Fruit fly (Drosophila melanogaster) whole organism, embryonic: ENCODE results near the gene Mcad.

ENCODE experiments used
- BEAF-32 ChIP-seq: fragments of 200-800 bp; sonication (Bioruptor generic); optimal IDR thresholded peaks from 3 replicates; lab custom pipeline; 2017; ENCODE audit warnings: missing biosample characterization, missing genetic modification characterization, mild to moderate bottlenecking, moderate library complexity, missing genetic modification reagents
- CG10267 ChIP-seq: fragments of 200-800 bp; sonication (Bioruptor generic); optimal IDR thresholded peaks from 2 replicates; lab custom pipeline; 2018; ENCODE audit warnings: missing biosample characterization, mild to moderate bottlenecking, missing genetic modification characterization, moderate library complexity
- CG1603 ChIP-seq: fragments of 200-800 bp; sonication (Bioruptor generic); optimal IDR thresholded peaks from 2 replicates; lab custom pipeline; 2019; ENCODE audit warnings: missing biosample characterization, mild to moderate bottlenecking, missing genetic modification characterization, moderate library complexity
- CG17385 ChIP-seq: fragments of 200-800 bp; sonication (Bioruptor generic); optimal IDR thresholded peaks from 3 replicates; lab custom pipeline; 2018; ENCODE audit warnings: missing biosample characterization, mild to moderate bottlenecking, missing genetic modification characterization
- CG2889 ChIP-seq: fragments of 200-800 bp; sonication (Bioruptor generic); IDR thresholded peaks from 3 replicates; pipeline ENCODE4 v1.3.6; 2022; ENCODE audit warnings: missing biosample characterization, missing genetic modification characterization
- CG31365 ChIP-seq: fragments of 200-800 bp; sonication (Bioruptor generic); optimal IDR thresholded peaks from 2 replicates; lab custom pipeline; 2018; ENCODE audit warnings: missing biosample characterization, mild to moderate bottlenecking, missing genetic modification characterization
- CG32772 ChIP-seq: fragments of 200-800 bp; sonication (Bioruptor generic); IDR thresholded peaks from 2 replicates; pipeline ENCODE4 v1.3.6; 2022; ENCODE audit warnings: missing biosample characterization, missing genetic modification characterization
- CG33213 ChIP-seq: fragments of 200-800 bp; sonication (Bioruptor generic); optimal IDR thresholded peaks from 3 replicates; lab custom pipeline; 2016; ENCODE audit warnings: missing biosample characterization, missing genetic modification characterization
- CG34376 ChIP-seq: fragments of 200-800 bp; sonication (Bioruptor generic); optimal IDR thresholded peaks from 2 replicates; lab custom pipeline; 2018; ENCODE audit warnings: missing biosample characterization, mild to moderate bottlenecking, missing genetic modification characterization
- CG4404 ChIP-seq: fragments of 200-800 bp; sonication (Bioruptor generic); IDR thresholded peaks from 2 replicates; pipeline ENCODE4 v1.3.6; 2022; ENCODE audit warnings: missing biosample characterization, missing genetic modification characterization
- CG4854 ChIP-seq: fragments of 200-800 bp; sonication (Bioruptor generic); optimal IDR thresholded peaks from 2 replicates; lab custom pipeline; 2016; ENCODE audit warnings: missing biosample characterization, missing genetic modification characterization, inconsistent platforms
- CG5245 ChIP-seq: fragments of 200-800 bp; sonication (Bioruptor generic); optimal IDR thresholded peaks from 3 replicates; lab custom pipeline; 2016; ENCODE audit warnings: missing biosample characterization, missing genetic modification characterization
- CG5953 ChIP-seq: fragments of 200-800 bp; sonication (Bioruptor generic); IDR thresholded peaks from 2 replicates; pipeline ENCODE4 v1.3.6; 2022; ENCODE audit warnings: missing biosample characterization, missing genetic modification characterization
- CG9876 ChIP-seq: fragments of 200-800 bp; sonication (Bioruptor generic); optimal IDR thresholded peaks from 2 replicates; lab custom pipeline; 2016; ENCODE audit warnings: missing biosample characterization, missing genetic modification characterization
- D19B ChIP-seq: fragments of 200-800 bp; sonication (Bioruptor generic); optimal IDR thresholded peaks from 2 replicates; lab custom pipeline; 2017; ENCODE audit warnings: missing biosample characterization, mild to moderate bottlenecking, missing genetic modification characterization
- Dp ChIP-seq: fragments of 200-800 bp; sonication (Bioruptor generic); optimal IDR thresholded peaks from 2 replicates; lab custom pipeline; 2018; ENCODE audit warnings: missing biosample characterization, mild to moderate bottlenecking, missing genetic modification characterization, moderate library complexity
- Fer2 ChIP-seq: fragments of 200-800 bp; sonication (Bioruptor generic); optimal IDR thresholded peaks from 2 replicates; lab custom pipeline; 2018; ENCODE audit warnings: missing biosample characterization, mild to moderate bottlenecking, missing genetic modification characterization, moderate library complexity
- Gug ChIP-seq: fragments of 200-800 bp; sonication (Bioruptor generic); IDR thresholded peaks from 4 replicates; pipeline ENCODE4 v1.3.6; 2022; ENCODE audit warnings: missing biosample characterization, missing genetic modification characterization
- H15 ChIP-seq: fragments of 200-800 bp; sonication (Bioruptor generic); IDR thresholded peaks from 3 replicates; pipeline ENCODE4 v1.3.6; 2022; ENCODE audit warnings: missing biosample characterization, missing genetic modification characterization
- Hsf ChIP-seq: fragments of 200-800 bp; sonication (Bioruptor generic); optimal IDR thresholded peaks from 3 replicates; lab custom pipeline; 2016; ENCODE audit warnings: missing biosample characterization, missing genetic modification characterization
- Max ChIP-seq: fragments of 200-800 bp; sonication (Bioruptor generic); optimal IDR thresholded peaks from 2 replicates; lab custom pipeline; 2016; ENCODE audit warnings: missing biosample characterization, mild to moderate bottlenecking, missing genetic modification characterization
- Mes4 ChIP-seq: fragments of 200-800 bp; sonication (Bioruptor generic); optimal IDR thresholded peaks from 2 replicates; lab custom pipeline; 2016; ENCODE audit warnings: missing biosample characterization, missing genetic modification characterization
- PHDP ChIP-seq: fragments of 200-800 bp; sonication (Bioruptor generic); optimal IDR thresholded peaks from 3 replicates; lab custom pipeline; 2018; ENCODE audit warnings: missing biosample characterization, mild to moderate bottlenecking, missing genetic modification characterization, moderate library complexity
- Six4 ChIP-seq: fragments of 200-800 bp; sonication (Bioruptor generic); optimal IDR thresholded peaks from 2 replicates; lab custom pipeline; 2016; ENCODE audit warnings: missing biosample characterization, missing genetic modification characterization
- Sry-δ ChIP-seq: fragments of 200-800 bp; sonication (Bioruptor generic); optimal IDR thresholded peaks from 2 replicates; lab custom pipeline; 2016; ENCODE audit warnings: missing biosample characterization, missing genetic modification characterization
- Usf ChIP-seq: fragments of 200-800 bp; sonication (Bioruptor generic); optimal IDR thresholded peaks from 2 replicates; lab custom pipeline; 2017; ENCODE audit warnings: missing genotype, missing biosample characterization, missing genetic modification characterization
- aop ChIP-seq: fragments of 200-800 bp; sonication (Bioruptor generic); IDR thresholded peaks from 2 replicates; pipeline ENCODE4 v1.3.6; 2022; ENCODE audit warnings: missing biosample characterization, missing genetic modification characterization
- bbx ChIP-seq: fragments of 200-800 bp; sonication (Bioruptor generic); IDR thresholded peaks from 2 replicates; pipeline ENCODE4 v1.3.6; 2022; ENCODE audit warnings: missing biosample characterization, missing genetic modification characterization; ENCODE audit not compliant: partially characterized antibody
- cad ChIP-seq: fragments of >200 bp; optimal IDR thresholded peaks from 2 replicates; lab custom pipeline; 2017; ENCODE audit warnings: missing biosample characterization, missing genetic modification characterization
- dan ChIP-seq: fragments of 200-800 bp; sonication (Bioruptor generic); IDR thresholded peaks from 2 replicates; pipeline ENCODE4 v1.3.6; 2022; ENCODE audit warnings: missing biosample characterization, missing genetic modification characterization
- dysf ChIP-seq: fragments of 200-800 bp; sonication (Bioruptor generic); IDR thresholded peaks from 3 replicates; pipeline ENCODE4 v1.3.6; 2022; ENCODE audit warnings: missing biosample characterization, missing genetic modification characterization
- fd96Cb ChIP-seq: fragments of 200-800 bp; sonication (Bioruptor generic); optimal IDR thresholded peaks from 2 replicates; lab custom pipeline; 2018; ENCODE audit warnings: missing biosample characterization, mild to moderate bottlenecking, missing genetic modification characterization, moderate library complexity
- ftz-f1 ChIP-seq: fragments of 200-800 bp; sonication (Bioruptor generic); optimal IDR thresholded peaks from 2 replicates; lab custom pipeline; 2016; ENCODE audit warnings: missing biosample characterization, missing genetic modification characterization
- ham ChIP-seq: fragments of 200-800 bp; sonication (Bioruptor generic); IDR thresholded peaks from 2 replicates; pipeline ENCODE4 v1.3.6; 2022; ENCODE audit warnings: missing biosample characterization, missing genetic modification characterization
- jing ChIP-seq: fragments of 200-800 bp; sonication (Bioruptor generic); optimal IDR thresholded peaks from 2 replicates; lab custom pipeline; 2018; ENCODE audit warnings: missing biosample characterization, mild to moderate bottlenecking, missing genetic modification characterization
- kni ChIP-seq: fragments of 200-800 bp; sonication (Bioruptor generic); optimal IDR thresholded peaks from 3 replicates; lab custom pipeline; 2017; ENCODE audit warnings: mild to moderate bottlenecking, missing biosample characterization, missing genetic modification reagents, missing genetic modification characterization
- knrl ChIP-seq: fragments of 200-800 bp; sonication (Bioruptor generic); IDR thresholded peaks from 3 replicates; pipeline ENCODE4 v1.3.6; 2022; ENCODE audit warnings: missing biosample characterization, missing genetic modification characterization; ENCODE audit not compliant: partially characterized antibody
- lola ChIP-seq, 3 experiments: fragments of >200 bp in 2 of 3; fragments of 200-800 bp in 1 of 3; sonication (Bioruptor generic) in 1 of 3; optimal IDR thresholded peaks; 2 replicates each; lab custom pipeline; 2017 to 2019; ENCODE audit warnings: missing biosample characterization in 3 of 3, missing genetic modification characterization in 3 of 3, mild to moderate bottlenecking in 1 of 3, moderate library complexity in 1 of 3
- nerfin-1 ChIP-seq: fragments of 200-800 bp; sonication (Bioruptor generic); optimal IDR thresholded peaks from 3 replicates; lab custom pipeline; 2019; ENCODE audit warnings: missing biosample characterization, mild to moderate bottlenecking, missing genetic modification characterization, moderate library complexity
- onecut ChIP-seq: fragments of 200-800 bp; sonication (Bioruptor generic); IDR thresholded peaks from 2 replicates; pipeline ENCODE4 v1.3.6; 2022; ENCODE audit warnings: missing biosample characterization, missing genetic modification characterization
- org-1 ChIP-seq: fragments of 200-800 bp; sonication (Bioruptor generic); optimal IDR thresholded peaks from 2 replicates; lab custom pipeline; 2017; ENCODE audit warnings: missing biosample characterization, missing genetic modification characterization
- pan ChIP-seq, 4 experiments: fragments of >200 bp in 3 of 4; fragments of 200-800 bp in 1 of 4; sonication (Bioruptor generic) in 1 of 4; optimal IDR thresholded peaks in 3 of 4; IDR thresholded peaks in 1 of 4; 2 replicates each; pipeline versions ENCODE4 v1.3.6 to Lab custom; 2017 to 2022; ENCODE audit warnings: missing biosample characterization in 2 of 4, missing genetic modification characterization in 2 of 4, mixed read lengths in 1 of 4
- pnt ChIP-seq: fragments of 200-800 bp; sonication (Bioruptor generic); optimal IDR thresholded peaks from 3 replicates; lab custom pipeline; 2016; ENCODE audit warnings: missing biosample characterization, missing genetic modification characterization
- row ChIP-seq: fragments of 200-800 bp; sonication (Bioruptor generic); IDR thresholded peaks from 3 replicates; pipeline ENCODE4 v1.3.6; 2022; ENCODE audit warnings: missing biosample characterization, missing genetic modification characterization
- ssp ChIP-seq: fragments of 200-800 bp; sonication (Bioruptor generic); IDR thresholded peaks from 2 replicates; pipeline ENCODE4 v1.3.6; 2022; ENCODE audit warnings: missing biosample characterization, missing genetic modification characterization
- ttk ChIP-seq: fragments of 200-800 bp; sonication (Bioruptor generic); IDR thresholded peaks from 2 replicates; pipeline ENCODE4 v2.1.2; 2022; ENCODE audit warnings: missing biosample characterization, missing genetic modification characterization

Gene Mcad

DNA sequence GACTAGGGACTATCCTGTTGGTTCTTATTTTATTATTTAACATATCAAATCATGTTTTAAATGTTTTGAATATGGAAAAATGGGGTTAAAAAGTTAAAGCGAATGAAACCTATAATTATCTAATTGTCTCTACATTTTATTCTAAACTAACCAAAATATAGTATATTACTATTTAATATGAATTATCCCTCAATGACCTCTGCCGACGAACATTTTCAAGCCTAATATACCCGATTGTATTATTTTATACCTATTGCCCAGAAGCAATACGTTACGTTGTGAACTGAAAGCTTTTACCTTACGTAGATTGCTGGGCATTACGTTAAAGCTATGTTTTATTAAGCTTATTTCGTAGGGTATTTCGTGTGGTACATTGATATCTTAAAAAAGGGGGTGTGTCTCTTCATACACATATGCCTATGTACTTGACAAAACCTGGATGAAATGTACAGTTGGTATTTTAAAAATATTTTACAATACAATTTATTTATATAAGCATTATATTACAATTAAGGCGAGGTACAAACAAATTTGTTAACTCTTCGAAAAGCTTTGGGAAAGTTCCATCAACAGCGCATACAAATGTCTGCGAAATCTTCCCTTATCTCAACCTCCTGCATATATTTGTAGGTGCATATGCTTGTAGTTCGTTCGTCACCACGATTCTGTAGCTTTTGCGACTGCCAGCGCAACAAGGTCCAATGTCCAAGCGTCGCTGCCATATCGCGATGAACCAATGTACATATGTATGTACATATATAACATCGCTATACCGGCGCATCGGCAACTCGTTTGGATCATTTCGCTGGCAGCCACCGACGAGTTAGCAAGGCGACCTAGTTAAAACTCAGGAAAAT, at the start of gene Mcad (continued):
- TF ChIP-seq CG5245: peak; percentile 83
- TF ChIP-seq Fer2 (tag; lab: Kevin White, UChicago): peak; percentile 81
- TF ChIP-seq aop (GFP tag; lab: Robert Waterston, UW): no peak
- no peak for TF ChIP-seq Dp
- peak; percentile 61 for TF ChIP-seq jing (GFP tag; lab: Kevin White, UChicago)
- TF ChIP-seq pan (optimal IDR thresholded peaks at IDR 0.05; lab: Kevin White, UChicago): no peak
- TF ChIP-seq pan (GFP tag; optimal IDR thresholded peaks at IDR 0.05 in 1 of 2, IDR thresholded peaks at IDR 0.05 in 1 of 2): peak in 1 of 2 experiments; percentile 81
- no peak for TF ChIP-seq knrl (GFP tag; lab: Robert Waterston, UW)
- TF ChIP-seq ftz-f1 (GFP tag; lab: Kevin White, UChicago): no peak
- peak; percentile 98 for TF ChIP-seq row (GFP tag; lab: Robert Waterston, UW)
- peak; percentile 90 for TF ChIP-seq Gug (GFP tag; lab: Robert Waterston, UW)
- peak; percentile 45 for TF ChIP-seq CG1603 (tag; lab: Kevin White, UChicago)
- peak; percentile 78 for TF ChIP-seq H15 (GFP tag; lab: Robert Waterston, UW)
- peak; percentile 84 for TF ChIP-seq PHDP (tag; lab: Kevin White, UChicago)
- peak; percentile 36 for TF ChIP-seq CG4404
- no peak for TF ChIP-seq CG9876
- peak; percentile 75 for TF ChIP-seq CG32772 (GFP tag; lab: Robert Waterston, UW)
- TF ChIP-seq onecut: peak; percentile 84
- TF ChIP-seq bbx: no peak
- TF ChIP-seq Mes4: no peak
- no peak for TF ChIP-seq kni
- peak; percentile 94 for TF ChIP-seq nerfin-1 (tag; lab: Kevin White, UChicago)
- peak; percentile 86 for TF ChIP-seq Six4 (GFP tag; lab: Kevin White, UChicago)
- peak; percentile 74 for TF ChIP-seq ttk (GFP tag; lab: Robert Waterston, UW)
- TF ChIP-seq lola (GFP tag; optimal IDR thresholded peaks at IDR 0.05; lab: Kevin White, UChicago): peak in 1 of 3 experiments; percentile 57
- TF ChIP-seq CG4854 (GFP tag; lab: Kevin White, UChicago): peak; percentile 79
- peak; percentile 96 for TF ChIP-seq dysf (GFP tag; lab: Robert Waterston, UW)
- peak; percentile 69 for TF ChIP-seq Hsf (GFP tag; lab: Kevin White, UChicago)
- TF ChIP-seq CG31365 (tag; lab: Kevin White, UChicago): peak; percentile 64
- TF ChIP-seq Sry-δ: peak; percentile 33
- TF ChIP-seq ham (GFP tag; lab: Robert Waterston, UW): peak; percentile 80
- TF ChIP-seq CG17385 (GFP tag; lab: Kevin White, UChicago): peak; percentile 77
- TF ChIP-seq CG5953 (GFP tag; lab: Robert Waterston, UW): peak; percentile 78
- TF ChIP-seq CG34376: peak; percentile 73
- TF ChIP-seq dan (GFP tag; lab: Robert Waterston, UW): no peak
- TF ChIP-seq CG2889 (GFP tag; lab: Robert Waterston, UW): peak; percentile 18
- TF ChIP-seq BEAF-32 (GFP tag; lab: Kevin White, UChicago): no peak
- peak; percentile 81 for TF ChIP-seq org-1 (GFP tag; lab: Kevin White, UChicago)
- peak; percentile 90 for TF ChIP-seq CG10267
- TF ChIP-seq fd96Cb (tag; lab: Kevin White, UChicago): peak; percentile 96
- no peak for TF ChIP-seq cad
- TF ChIP-seq pnt (GFP tag; lab: Kevin White, UChicago): peak; percentile 38
- peak; percentile 87 for TF ChIP-seq ssp (GFP tag; lab: Robert Waterston, UW)
- peak; percentile 100 for TF ChIP-seq D19B (GFP tag; lab: Kevin White, UChicago)
- peak; percentile 25 for TF ChIP-seq CG33213 (GFP tag; lab: Kevin White, UChicago)
- peak; percentile 88 for TF ChIP-seq Max (GFP tag; lab: Kevin White, UChicago)
- TF ChIP-seq Usf (GFP tag; lab: Kevin White, UChicago): peak; percentile 54
